Comparison of ENCODE assay signal across 2 fruit fly cellular contexts in genomic region chr3R:21206327-21206728, dm6.
A peak's percentile ranks its signal among the peaks of the same experiment; 100 is the strongest.
TF ChIP-seq lines count a peak whose summit lies in the region.

No protein-coding gene starts in this region.

TF ChIP-seq in whole organism, embryonic, 481 proteins besides CTCF, POLR2A, EP300 and RAD21 (continued from another document and continues in another):
- peak; percentile 47 for TF ChIP-seq ATbp (GFP tag; optimal IDR thresholded peaks at IDR 0.05; lab: Kevin White, UChicago)
- no peak for TF ChIP-seq Dip2 (GFP tag; IDR thresholded peaks at IDR 0.05; lab: Robert Waterston, UW)
- TF ChIP-seq CG15479 (GFP tag; optimal IDR thresholded peaks at IDR 0.05; lab: Kevin White, UChicago) = no peak
- peak; percentile 44 for TF ChIP-seq CG2678 (tag; optimal IDR thresholded peaks at IDR 0.05; lab: Kevin White, UChicago)
- TF ChIP-seq CG18262 (tag; optimal IDR thresholded peaks at IDR 0.05; lab: Kevin White, UChicago) = peak; percentile 76
- peak; percentile 82 for TF ChIP-seq sens (GFP tag; lab: Kevin White, UChicago)
- no peak for TF ChIP-seq CG18619 (GFP tag; optimal IDR thresholded peaks at IDR 0.05; lab: Kevin White, UChicago)
- no peak for TF ChIP-seq tx (GFP tag; optimal IDR thresholded peaks at IDR 0.05; lab: Kevin White, UChicago)
- TF ChIP-seq zfh1 (GFP tag; IDR thresholded peaks at IDR 0.05; lab: Robert Waterston, UW) = peak; percentile 47; the same call in 2 of the 3 replicates
- TF ChIP-seq al (GFP tag; IDR thresholded peaks at IDR 0.05; lab: Robert Waterston, UW) = no peak
- no peak for TF ChIP-seq Camta (GFP tag; optimal IDR thresholded peaks at IDR 0.05; lab: Kevin White, UChicago)
- TF ChIP-seq CoRest (tag; optimal IDR thresholded peaks at IDR 0.05; lab: Kevin White, UChicago) = peak; percentile 44
- TF ChIP-seq CG4424 (GFP tag; optimal IDR thresholded peaks at IDR 0.05; lab: Kevin White, UChicago) = peak; percentile 30
- TF ChIP-seq bigmax (GFP tag; optimal IDR thresholded peaks at IDR 0.05; lab: Kevin White, UChicago) = no peak
- TF ChIP-seq CG6765 (GFP tag; optimal IDR thresholded peaks at IDR 0.05; lab: Kevin White, UChicago) = no peak
- TF ChIP-seq CG2875 (GFP tag; optimal IDR thresholded peaks at IDR 0.05; lab: Kevin White, UChicago) = peak; percentile 40
- no peak for TF ChIP-seq CG10274 (GFP tag; optimal IDR thresholded peaks at IDR 0.05; lab: Kevin White, UChicago)
- TF ChIP-seq row (GFP tag; IDR thresholded peaks at IDR 0.05; lab: Robert Waterston, UW) = peak; percentile 42
- TF ChIP-seq CG17829 (tag; optimal IDR thresholded peaks at IDR 0.05; lab: Kevin White, UChicago) = peak; percentile 15
- TF ChIP-seq phol (tag; optimal IDR thresholded peaks at IDR 0.05; lab: Kevin White, UChicago) = peak; percentile 50
- TF ChIP-seq CG8388 (GFP tag; optimal IDR thresholded peaks at IDR 0.05; lab: Kevin White, UChicago) = peak; percentile 12
- no peak for TF ChIP-seq CG1832 (GFP tag; optimal IDR thresholded peaks at IDR 0.05; lab: Kevin White, UChicago)
- TF ChIP-seq ro (GFP tag; IDR thresholded peaks at IDR 0.05; lab: Robert Waterston, UW) = no peak
- TF ChIP-seq gsb-n (tag; optimal IDR thresholded peaks at IDR 0.05; lab: Kevin White, UChicago) = peak; percentile 31
- peak; percentile 24; the same call in 1 of the 2 replicates for TF ChIP-seq CG32772 (GFP tag; IDR thresholded peaks at IDR 0.05; lab: Robert Waterston, UW)
- TF ChIP-seq CG12299 (tag; optimal IDR thresholded peaks at IDR 0.05; lab: Kevin White, UChicago) = no peak
- TF ChIP-seq Oli (tag; optimal IDR thresholded peaks at IDR 0.05; lab: Kevin White, UChicago) = peak; percentile 51
- TF ChIP-seq Sox102F (GFP tag; optimal IDR thresholded peaks at IDR 0.05; lab: Kevin White, UChicago) = peak; percentile 67
- TF ChIP-seq B-H1 (GFP tag; IDR thresholded peaks at IDR 0.05; lab: Robert Waterston, UW) = 0 out of 3 replicates have a peak, but pooled peaks have one; percentile 16
- TF ChIP-seq grau (tag; optimal IDR thresholded peaks at IDR 0.05; lab: Kevin White, UChicago) = peak; percentile 41
- TF ChIP-seq CG4282 (GFP tag; optimal IDR thresholded peaks at IDR 0.05; lab: Kevin White, UChicago) = no peak
- TF ChIP-seq Hr51 (GFP tag; optimal IDR thresholded peaks at IDR 0.05; lab: Kevin White, UChicago) = peak in 1 of 2 experiments; percentile 50
- TF ChIP-seq otp (GFP tag; IDR thresholded peaks at IDR 0.05; lab: Robert Waterston, UW) = 0 out of 3 replicates have a peak, but pooled peaks have one; percentile 7
- 0 out of 2 replicates have a peak, but pooled peaks have one; percentile 8 for TF ChIP-seq vvl (GFP tag; IDR thresholded peaks at IDR 0.05; lab: Robert Waterston, UW)
- TF ChIP-seq Ets65A (GFP tag; lab: Kevin White, UChicago) = peak; percentile 75
- TF ChIP-seq ERR (GFP tag; optimal IDR thresholded peaks at IDR 0.05; lab: Kevin White, UChicago) = no peak
- TF ChIP-seq CG10979 (tag; optimal IDR thresholded peaks at IDR 0.05; lab: Kevin White, UChicago) = peak; percentile 51
- no peak for TF ChIP-seq pnt (GFP tag; optimal IDR thresholded peaks at IDR 0.05; lab: Kevin White, UChicago)
- TF ChIP-seq CG6791 (GFP tag; IDR thresholded peaks at IDR 0.05; lab: Robert Waterston, UW; ENCODE audit: partially characterized antibody) = no peak
- TF ChIP-seq CG17328 (GFP tag; IDR thresholded peaks at IDR 0.05; lab: Robert Waterston, UW) = peak; percentile 15; the same call in 1 of the 2 replicates
- TF ChIP-seq CG1529 (GFP tag; optimal IDR thresholded peaks at IDR 0.05; lab: Kevin White, UChicago) = peak; percentile 15
- TF ChIP-seq Sox100B (GFP tag; optimal IDR thresholded peaks at IDR 0.05; lab: Kevin White, UChicago) = peak; percentile 43
- peak; percentile 5; the same call in 1 of the 3 replicates for TF ChIP-seq dysf (GFP tag; IDR thresholded peaks at IDR 0.05; lab: Robert Waterston, UW)
- no peak for TF ChIP-seq D (optimal IDR thresholded peaks at IDR 0.05; lab: Kevin White, UChicago)
- TF ChIP-seq D (GFP tag; optimal IDR thresholded peaks at IDR 0.05; lab: Kevin White, UChicago) = peak; percentile 45
- TF ChIP-seq CG7928 (GFP tag; optimal IDR thresholded peaks at IDR 0.05; lab: Kevin White, UChicago) = no peak
- peak; percentile 62 for TF ChIP-seq dmrt99B (tag; optimal IDR thresholded peaks at IDR 0.05; lab: Kevin White, UChicago)
- peak; percentile 3 for TF ChIP-seq CG9727 (GFP tag; optimal IDR thresholded peaks at IDR 0.05; lab: Kevin White, UChicago)
- peak; percentile 63 for TF ChIP-seq CG7556 (GFP tag; optimal IDR thresholded peaks at IDR 0.05; lab: Kevin White, UChicago)
- peak; percentile 44 for TF ChIP-seq CG30403 (GFP tag; optimal IDR thresholded peaks at IDR 0.05; lab: Kevin White, UChicago)
- TF ChIP-seq CG13287 (GFP tag; IDR thresholded peaks at IDR 0.05; lab: Robert Waterston, UW; ENCODE audit: partially characterized antibody) = no peak
- peak; percentile 32 for TF ChIP-seq CG15601 (tag; optimal IDR thresholded peaks at IDR 0.05; lab: Kevin White, UChicago)
- TF ChIP-seq esg (GFP tag; conservative IDR thresholded peaks at IDR 0.05; lab: Robert Waterston, UW) = no peak
- 0 out of 3 replicates have a peak, but pooled peaks have one; percentile 43 for TF ChIP-seq gce (GFP tag; IDR thresholded peaks at IDR 0.05; lab: Robert Waterston, UW)
- peak; percentile 61 for TF ChIP-seq Blimp-1 (GFP tag; optimal IDR thresholded peaks at IDR 0.05; lab: Kevin White, UChicago)
- peak; percentile 16 for TF ChIP-seq CG18011 (GFP tag; optimal IDR thresholded peaks at IDR 0.05; lab: Kevin White, UChicago)
- peak; percentile 24 to 45 for TF ChIP-seq Trl (optimal IDR thresholded peaks at IDR 0.05; lab: Kevin White, UChicago)
- TF ChIP-seq Trl (GFP tag; optimal IDR thresholded peaks at IDR 0.05; lab: Kevin White, UChicago) = no peak
- TF ChIP-seq eve (GFP tag; optimal IDR thresholded peaks at IDR 0.05; lab: Kevin White, UChicago) = peak in 1 of 2 experiments; percentile 88
- peak in 1 of 3 experiments; percentile 18 for TF ChIP-seq lola (GFP tag; optimal IDR thresholded peaks at IDR 0.05; lab: Kevin White, UChicago)
- no peak for TF ChIP-seq amos (GFP tag; IDR thresholded peaks at IDR 0.05; lab: Robert Waterston, UW; ENCODE audit: partially characterized antibody)
- TF ChIP-seq Sin3A (optimal IDR thresholded peaks at IDR 0.05; lab: Kevin White, UChicago) = no peak
- TF ChIP-seq Ssrp (tag; optimal IDR thresholded peaks at IDR 0.05; lab: Kevin White, UChicago) = peak; percentile 40
- peak in 1 of 2 experiments; percentile 56 for TF ChIP-seq Hr78 (GFP tag; optimal IDR thresholded peaks at IDR 0.05; lab: Kevin White, UChicago)
- no peak for TF ChIP-seq Usf (GFP tag; optimal IDR thresholded peaks at IDR 0.05; lab: Kevin White, UChicago)

TF ChIP-seq in whole organism, prepupa, 60 proteins besides CTCF, POLR2A, EP300 and RAD21 (continued from another document):
- TF ChIP-seq Hr4 (GFP tag; optimal IDR thresholded peaks at IDR 0.05; lab: Kevin White, UChicago) (peak; percentile 55), lz (GFP tag; optimal IDR thresholded peaks at IDR 0.05; lab: Kevin White, UChicago) (no peak), CG10631 (GFP tag; optimal IDR thresholded peaks at IDR 0.05; lab: Kevin White, UChicago) (peak; percentile 43), esn (GFP tag; optimal IDR thresholded peaks at IDR 0.05; lab: Kevin White, UChicago) (no peak), CG4318 (GFP tag; optimal IDR thresholded peaks at IDR 0.05; lab: Kevin White, UChicago) (peak; percentile 47), CG3919 (GFP tag; optimal IDR thresholded peaks at IDR 0.05; lab: Kevin White, UChicago) (no peak), CG11902 (GFP tag; optimal IDR thresholded peaks at IDR 0.05; lab: Kevin White, UChicago) (no peak), eg (GFP tag; IDR thresholded peaks at IDR 0.05; lab: Robert Waterston, UW) (no peak; the same call in 1 of the 3 replicates), CG7368 (GFP tag; optimal IDR thresholded peaks at IDR 0.05; lab: Kevin White, UChicago) (no peak), Met (GFP tag; optimal IDR thresholded peaks at IDR 0.05; lab: Kevin White, UChicago) (no peak), Hr38 (GFP tag; optimal IDR thresholded peaks at IDR 0.05; lab: Kevin White, UChicago) (no peak), CG34406 (GFP tag; optimal IDR thresholded peaks at IDR 0.05; lab: Kevin White, UChicago) (no peak), cyc (GFP tag; optimal IDR thresholded peaks at IDR 0.05; lab: Kevin White, UChicago) (no peak), CG31627 (GFP tag; optimal IDR thresholded peaks at IDR 0.05; lab: Kevin White, UChicago) (no peak), Sox14 (GFP tag; optimal IDR thresholded peaks at IDR 0.05; lab: Kevin White, UChicago) (no peak), Smox (GFP tag; optimal IDR thresholded peaks at IDR 0.05; lab: Kevin White, UChicago) (no peak), Blimp-1 (GFP tag; optimal IDR thresholded peaks at IDR 0.05; lab: Kevin White, UChicago) (no peak), Ets96B (tag; optimal IDR thresholded peaks at IDR 0.05; lab: Kevin White, UChicago) (no peak), Eip93F (GFP tag; optimal IDR thresholded peaks at IDR 0.05; lab: Kevin White, UChicago) (no peak), salr (GFP tag; optimal IDR thresholded peaks at IDR 0.05; lab: Kevin White, UChicago) (peak in 1 of 2 experiments; percentile 78), CG8632 (GFP tag; optimal IDR thresholded peaks at IDR 0.05; lab: Kevin White, UChicago) (no peak), CG8319 (GFP tag; optimal IDR thresholded peaks at IDR 0.05; lab: Kevin White, UChicago) (no peak), Sox102F (GFP tag; optimal IDR thresholded peaks at IDR 0.05; lab: Kevin White, UChicago) (no peak), fd59A (GFP tag; optimal IDR thresholded peaks at IDR 0.05; lab: Kevin White, UChicago) (no peak), CG6163 (GFP tag; IDR thresholded peaks at IDR 0.05; lab: Robert Waterston, UW) (peak; percentile 37; the same call in 2 of the 3 replicates), dsx (GFP tag; optimal IDR thresholded peaks at IDR 0.05; lab: Kevin White, UChicago; ENCODE audit: poor library complexity, severe bottlenecking) (no peak), CG6808 (GFP tag; optimal IDR thresholded peaks at IDR 0.05; lab: Kevin White, UChicago) (no peak), Gug (GFP tag; IDR thresholded peaks at IDR 0.05; lab: Robert Waterston, UW) (peak; percentile 64), Ets21C (GFP tag; optimal IDR thresholded peaks at IDR 0.05; lab: Kevin White, UChicago) (no peak), fd85E (GFP tag; optimal IDR thresholded peaks at IDR 0.05; lab: Kevin White, UChicago) (no peak), CG6854 (GFP tag; optimal IDR thresholded peaks at IDR 0.05; lab: Kevin White, UChicago) (no peak), Eip78C (GFP tag; lab: Kevin White, UChicago) (peak; percentile 64), CG11762 (GFP tag; optimal IDR thresholded peaks at IDR 0.05; lab: Kevin White, UChicago; ENCODE audit: insufficient read depth) (no peak), vri (GFP tag; optimal IDR thresholded peaks at IDR 0.05; lab: Kevin White, UChicago) (no peak)
